Worm (Caenorhabditis elegans): Measurements from ENCODE around the gene sand-1.

The sand-1 gene

DNA sequence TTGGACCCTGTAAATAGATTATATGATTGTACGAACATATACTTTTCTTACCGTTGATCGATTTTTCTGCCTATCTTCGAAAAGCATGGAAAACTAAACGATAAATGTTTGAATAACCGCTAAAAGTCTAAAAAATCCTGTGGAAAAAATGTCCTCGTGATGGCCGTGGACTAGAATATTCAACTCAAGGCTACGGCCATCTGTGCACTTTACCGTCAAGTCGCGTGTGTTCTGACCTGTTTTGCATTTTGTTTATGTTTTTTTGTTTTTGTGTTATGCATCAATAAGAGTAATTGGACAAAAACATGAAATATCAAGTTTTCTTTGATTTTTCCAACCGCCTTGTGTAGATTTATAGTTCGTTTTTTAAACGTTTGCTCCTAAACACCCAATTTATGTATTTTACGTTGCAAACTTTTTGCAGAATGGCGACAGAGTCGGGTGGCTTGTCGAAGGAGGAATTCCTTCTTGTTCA, 2.5 kb upstream of the sand-1 start, which contains the start of the genes hda-6 and F41H10.4:
TSS of gene hda-6 (minus strand) at position 172 of the 475 bp plus-strand sequence.
TSS of gene F41H10.4 (plus strand) at position 425 of the 475 bp plus-strand sequence.
- TF ChIP-seq nhr-23 (tag; optimal IDR thresholded peaks at IDR 0.05) (peak; percentile 75), nhr-43 (tag; optimal IDR thresholded peaks at IDR 0.05; ENCODE audit: poor library complexity, severe bottlenecking) (peak; percentile 85), ceh-16 (tag; optimal IDR thresholded peaks at IDR 0.05) (no peak), skn-1 (tag; optimal IDR thresholded peaks at IDR 0.05) (peak; percentile 9), daf-12 (tag; optimal IDR thresholded peaks at IDR 0.05) (no peak), mml-1 (tag; optimal IDR thresholded peaks at IDR 0.05) (no peak), lin-15B (tag; optimal IDR thresholded peaks at IDR 0.05) (peak; percentile 93), fkh-2 (tag; optimal IDR thresholded peaks at IDR 0.05) (no peak), nfya-1 (tag; optimal IDR thresholded peaks at IDR 0.05; ENCODE audit: insufficient read depth) (peak; percentile 75), nhr-25 (tag; optimal IDR thresholded peaks at IDR 0.05) (peak; percentile 97), lin-39 (tag; optimal IDR thresholded peaks at IDR 0.05) (peak; percentile 33), elt-2 (tag; optimal IDR thresholded peaks at IDR 0.05) (peak; percentile 28), pha-4 (tag; optimal IDR thresholded peaks at IDR 0.05) (peak; percentile 75), egl-5 (tag; optimal IDR thresholded peaks at IDR 0.05) (peak; percentile 73), snpc-4 (tag; optimal IDR thresholded peaks at IDR 0.05) (peak; percentile 92)

DNA sequence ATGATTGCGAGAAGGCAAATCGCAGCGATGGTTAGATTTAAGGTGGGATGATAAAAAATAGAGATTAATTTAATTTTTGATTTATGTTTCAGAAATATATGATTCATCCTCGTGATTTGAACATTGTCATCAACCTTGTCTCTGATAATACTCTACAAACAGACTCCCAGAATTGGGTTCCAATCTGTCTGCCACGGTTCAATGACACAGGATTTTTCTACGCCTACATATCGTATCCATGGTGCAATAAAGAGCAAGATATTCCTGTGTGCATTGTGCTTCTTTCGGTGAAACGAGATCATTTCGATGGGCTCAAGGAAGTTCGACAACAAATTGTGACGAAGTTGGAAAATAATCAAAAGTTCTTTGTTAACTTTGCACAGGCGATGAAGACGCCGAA, 1.2 kb downstream of the sand-1 start:
- TF ChIP-seq nhr-237 (tag; optimal IDR thresholded peaks at IDR 0.05) (no peak), lsy-12 (tag; optimal IDR thresholded peaks at IDR 0.05) (no peak), ama-1 (optimal IDR thresholded peaks at IDR 0.05) (peak; percentile 50), elt-1 (tag; optimal IDR thresholded peaks at IDR 0.05) (no peak), skn-1 (tag; optimal IDR thresholded peaks at IDR 0.05) (no peak)

DNA sequence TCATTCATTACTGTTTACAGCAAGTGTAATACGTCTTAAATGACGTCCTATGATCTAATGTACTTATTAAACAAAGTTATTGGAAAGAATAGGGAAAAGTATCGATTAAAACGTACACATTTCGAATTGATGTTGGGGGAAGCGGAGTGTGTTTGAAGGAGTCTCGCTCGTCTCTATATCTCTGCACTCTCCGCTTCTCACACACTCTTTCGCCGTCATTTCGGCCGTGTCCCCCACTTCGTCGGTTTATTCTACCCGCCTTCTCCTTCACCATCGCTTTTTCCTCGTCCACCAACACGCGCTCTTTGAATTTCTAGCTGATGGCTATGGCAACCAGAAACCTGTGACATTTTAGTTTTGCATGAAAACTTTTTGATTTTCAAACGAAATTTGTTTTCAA, 2.2 kb downstream of the sand-1 start:
- TF ChIP-seq egl-27 (tag; optimal IDR thresholded peaks at IDR 0.05), result no peak
- peak; percentile 60 for TF ChIP-seq ama-1 (optimal IDR thresholded peaks at IDR 0.05)
- TF ChIP-seq ZK546.5 (tag; optimal IDR thresholded peaks at IDR 0.05), result no peak
- TF ChIP-seq elt-2 (tag; optimal IDR thresholded peaks at IDR 0.05), result peak; percentile 25
- TF ChIP-seq ztf-4 (tag; optimal IDR thresholded peaks at IDR 0.05), result no peak
- no peak for TF ChIP-seq nhr-43 (tag; optimal IDR thresholded peaks at IDR 0.05; ENCODE audit: poor library complexity, severe bottlenecking)
- no peak for TF ChIP-seq ceh-16 (tag; optimal IDR thresholded peaks at IDR 0.05)
- TF ChIP-seq pha-4 (tag; optimal IDR thresholded peaks at IDR 0.05), result peak; percentile 37
- no peak for TF ChIP-seq nhr-76 (tag; optimal IDR thresholded peaks at IDR 0.05)
- no peak for TF ChIP-seq fos-1 (tag; optimal IDR thresholded peaks at IDR 0.05)
- TF ChIP-seq eor-1 (tag; optimal IDR thresholded peaks at IDR 0.05), result no peak
- peak; percentile 70 for TF ChIP-seq ceh-28 (tag; optimal IDR thresholded peaks at IDR 0.05)
- TF ChIP-seq elt-3 (tag; optimal IDR thresholded peaks at IDR 0.05), result no peak
- TF ChIP-seq zag-1 (tag; optimal IDR thresholded peaks at IDR 0.05), result no peak
- TF ChIP-seq nhr-23 (tag; optimal IDR thresholded peaks at IDR 0.05), result no peak
- peak; percentile 39 for TF ChIP-seq nfya-1 (tag; optimal IDR thresholded peaks at IDR 0.05; ENCODE audit: insufficient read depth)
- no peak for TF ChIP-seq unc-62 (GFP tag; optimal IDR thresholded peaks at IDR 0.05)
- TF ChIP-seq nhr-28 (tag; optimal IDR thresholded peaks at IDR 0.05), result no peak
- TF ChIP-seq tbx-2 (tag; optimal IDR thresholded peaks at IDR 0.05), result no peak
- peak; percentile 31 for TF ChIP-seq lin-39 (tag; optimal IDR thresholded peaks at IDR 0.05)
- TF ChIP-seq hmg-11 (tag; optimal IDR thresholded peaks at IDR 0.05), result peak; percentile 53
- peak; percentile 70 for TF ChIP-seq lin-15B (tag; optimal IDR thresholded peaks at IDR 0.05)
- TF ChIP-seq nhr-25 (tag; optimal IDR thresholded peaks at IDR 0.05), result peak; percentile 58
- no peak for TF ChIP-seq mml-1 (tag; optimal IDR thresholded peaks at IDR 0.05)
- TF ChIP-seq sea-2 (GFP tag; optimal IDR thresholded peaks at IDR 0.05), result no peak
- no peak for TF ChIP-seq R02D3.7 (tag; optimal IDR thresholded peaks at IDR 0.05)

DNA sequence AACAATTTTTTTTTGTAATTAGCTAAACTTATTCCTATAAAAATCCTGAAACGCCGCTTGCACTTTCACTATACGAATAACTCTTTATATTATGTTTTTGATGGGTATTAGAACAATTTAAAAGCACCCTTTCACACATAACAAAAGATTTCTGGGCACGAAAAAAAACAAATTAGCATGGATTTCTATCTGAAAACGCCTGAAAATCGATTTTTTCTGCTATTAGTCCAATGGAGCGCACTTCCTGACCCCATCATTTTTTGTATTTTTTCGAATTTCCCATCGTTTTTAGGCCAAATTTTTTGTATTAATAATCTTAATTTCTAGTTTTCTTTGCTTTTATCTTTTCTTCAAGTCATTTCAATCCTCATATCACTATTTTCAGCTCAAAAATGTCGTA, 2.7 kb downstream of the sand-1 start, which contains the start of gene F41H10.3:
TSS of gene F41H10.3 (plus strand) at position 388 of the 400 bp plus-strand sequence.
- TF ChIP-seq nhr-237 (tag; optimal IDR thresholded peaks at IDR 0.05) (no peak), hmg-11 (tag; optimal IDR thresholded peaks at IDR 0.05) (no peak), jun-1 (tag; optimal IDR thresholded peaks at IDR 0.05) (no peak), ztf-11 (tag; optimal IDR thresholded peaks at IDR 0.05) (no peak), lin-15B (tag; optimal IDR thresholded peaks at IDR 0.05) (no peak), fos-1 (tag; optimal IDR thresholded peaks at IDR 0.05) (no peak), eor-1 (tag; optimal IDR thresholded peaks at IDR 0.05) (no peak), nhr-25 (tag; optimal IDR thresholded peaks at IDR 0.05) (no peak), pqm-1 (tag; optimal IDR thresholded peaks at IDR 0.05) (no peak), ztf-4 (tag; optimal IDR thresholded peaks at IDR 0.05) (no peak), fkh-2 (tag; optimal IDR thresholded peaks at IDR 0.05) (no peak), nhr-43 (tag; optimal IDR thresholded peaks at IDR 0.05; ENCODE audit: poor library complexity, severe bottlenecking) (no peak), ceh-28 (tag; optimal IDR thresholded peaks at IDR 0.05) (no peak), nhr-12 (tag; optimal IDR thresholded peaks at IDR 0.05) (no peak), nhr-28 (tag; optimal IDR thresholded peaks at IDR 0.05) (no peak), sea-2 (GFP tag; optimal IDR thresholded peaks at IDR 0.05) (no peak), ceh-16 (tag; optimal IDR thresholded peaks at IDR 0.05) (no peak), nhr-76 (tag; optimal IDR thresholded peaks at IDR 0.05) (no peak)
